Worm (Caenorhabditis elegans): ENCODE data around the gene pinn-1.

DNA sequence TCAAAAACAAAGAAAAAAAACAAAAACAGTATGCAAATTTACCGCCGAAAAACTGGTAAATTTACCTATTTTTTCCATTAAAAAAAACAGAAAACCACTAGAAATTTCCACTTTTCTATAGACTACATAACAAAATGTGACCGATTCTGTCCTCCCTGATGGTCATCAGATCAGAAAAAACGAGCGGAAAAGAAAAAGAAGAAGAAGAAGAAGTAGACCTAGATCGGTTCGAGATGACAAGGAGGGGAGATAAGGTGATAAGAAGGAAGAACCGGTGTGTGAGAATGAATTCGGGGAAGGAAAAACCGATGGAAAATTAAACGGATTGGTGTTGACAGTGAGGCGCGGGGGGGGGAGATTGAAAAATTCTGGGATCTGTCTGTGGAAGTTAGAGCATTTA is 32.7 kb downstream of the pinn-1 start:
- TF ChIP-seq unc-39 (tag; optimal IDR thresholded peaks at IDR 0.05) (no peak), nhr-237 (tag; optimal IDR thresholded peaks at IDR 0.05) (no peak), gmeb-1 (tag; optimal IDR thresholded peaks at IDR 0.05) (no peak), F13H6.1 (tag; optimal IDR thresholded peaks at IDR 0.05) (no peak), elt-3 (tag; optimal IDR thresholded peaks at IDR 0.05) (no peak), elt-1 (tag; optimal IDR thresholded peaks at IDR 0.05) (no peak), sma-9 (GFP tag; optimal IDR thresholded peaks at IDR 0.05) (no peak), sma-9 (tag; optimal IDR thresholded peaks at IDR 0.05) (no peak), ceh-82 (tag; optimal IDR thresholded peaks at IDR 0.05) (no peak), snpc-4 (tag; optimal IDR thresholded peaks at IDR 0.05) (no peak), nhr-11 (tag; optimal IDR thresholded peaks at IDR 0.05) (no peak), Y55F3AM.14 (GFP tag; optimal IDR thresholded peaks at IDR 0.05) (no peak), egl-27 (tag; optimal IDR thresholded peaks at IDR 0.05) (no peak), fos-1 (tag; optimal IDR thresholded peaks at IDR 0.05) (peak; percentile 7)
